Fruit fly (Drosophila melanogaster) whole organism, embryonic: ENCODE data around the gene Prp39.

Experiments used
- Antp ChIP-seq: fragments of 200-800 bp; sonication (Bioruptor generic); optimal IDR thresholded peaks from 3 replicates; lab custom pipeline; 2016; ENCODE audit warnings: missing biosample characterization, missing genetic modification characterization
- Blimp-1 ChIP-seq: fragments of 200-800 bp; sonication (Bioruptor generic); optimal IDR thresholded peaks from 3 replicates; lab custom pipeline; 2018; ENCODE audit warnings: missing biosample characterization, missing genetic modification characterization, mild to moderate bottlenecking, moderate library complexity, missing genetic modification reagents
- CG10147 ChIP-seq: fragments of 200-800 bp; sonication (Bioruptor generic); optimal IDR thresholded peaks from 2 replicates; lab custom pipeline; 2019; ENCODE audit warnings: missing biosample characterization, mild to moderate bottlenecking, missing genetic modification characterization, moderate library complexity
- CG10462 ChIP-seq: fragments of 200-800 bp; sonication (Bioruptor generic); optimal IDR thresholded peaks from 2 replicates; lab custom pipeline; 2016; ENCODE audit warnings: missing biosample characterization, missing genetic modification characterization
- CG10654 ChIP-seq: fragments of 200-800 bp; sonication (Bioruptor generic); optimal IDR thresholded peaks from 2 replicates; lab custom pipeline; 2016; ENCODE audit warnings: missing biosample characterization, missing genetic modification characterization
- CG11723 ChIP-seq: fragments of 200-800 bp; sonication (Bioruptor generic); optimal IDR thresholded peaks from 2 replicates; lab custom pipeline; 2017; ENCODE audit warnings: missing biosample characterization, mild to moderate bottlenecking, missing genetic modification characterization
- CG12155 ChIP-seq: fragments of 200-800 bp; sonication (Bioruptor generic); optimal IDR thresholded peaks from 3 replicates; lab custom pipeline; 2016; ENCODE audit warnings: missing biosample characterization, missing genetic modification characterization
- CG15073 ChIP-seq: fragments of 200-800 bp; sonication (Bioruptor generic); optimal IDR thresholded peaks from 2 replicates; lab custom pipeline; 2016; ENCODE audit warnings: missing biosample characterization, missing genetic modification characterization
- CG15696 ChIP-seq: fragments of 200-800 bp; sonication (Bioruptor generic); optimal IDR thresholded peaks from 2 replicates; lab custom pipeline; 2019; ENCODE audit warnings: missing biosample characterization, mild to moderate bottlenecking, missing genetic modification characterization, moderate library complexity
- CG4707 ChIP-seq: fragments of 200-800 bp; sonication (Bioruptor generic); optimal IDR thresholded peaks from 2 replicates; lab custom pipeline; 2018; ENCODE audit warnings: missing biosample characterization, mild to moderate bottlenecking, missing genetic modification characterization, moderate library complexity
- CG6813 ChIP-seq: fragments of 200-800 bp; sonication (Bioruptor generic); optimal IDR thresholded peaks from 2 replicates; lab custom pipeline; 2017; ENCODE audit warnings: missing biosample characterization, missing genetic modification characterization, mild to moderate bottlenecking, moderate library complexity, missing genetic modification reagents
- CG8359 ChIP-seq: fragments of 200-800 bp; sonication (Bioruptor generic); optimal IDR thresholded peaks from 2 replicates; lab custom pipeline; 2017; ENCODE audit warnings: missing biosample characterization, mild to moderate bottlenecking, missing genetic modification characterization, borderline replicate concordance
- CG9797 ChIP-seq: fragments of 200-800 bp; sonication (Bioruptor generic); optimal IDR thresholded peaks from 3 replicates; lab custom pipeline; 2018; ENCODE audit warnings: missing biosample characterization, mild to moderate bottlenecking, missing genetic modification characterization
- D ChIP-seq, 2 experiments: fragments of 200-800 bp in 1 of 2; fragments of >200 bp in 1 of 2; sonication (Bioruptor generic) in 1 of 2; optimal IDR thresholded peaks; 2 replicates in 1 of 2; 3 replicates in 1 of 2; lab custom pipeline; 2017; ENCODE audit warnings: mild to moderate bottlenecking in 1 of 2, missing biosample characterization in 1 of 2, missing genetic modification characterization in 1 of 2, missing genetic modification reagents in 1 of 2
- HLH54F ChIP-seq: fragments of 200-800 bp; sonication (Bioruptor generic); optimal IDR thresholded peaks from 3 replicates; lab custom pipeline; 2016; ENCODE audit warnings: missing biosample characterization, missing genetic modification characterization
- Hand ChIP-seq: fragments of 200-800 bp; sonication (Bioruptor generic); optimal IDR thresholded peaks from 2 replicates; lab custom pipeline; 2017; ENCODE audit warnings: mild to moderate bottlenecking, missing biosample characterization, missing genetic modification reagents, missing genetic modification characterization
- HmgD ChIP-seq: fragments of 200-800 bp; sonication (Bioruptor generic); optimal IDR thresholded peaks from 3 replicates; lab custom pipeline; 2016; ENCODE audit warnings: missing biosample characterization, missing genetic modification characterization
- HmgZ ChIP-seq: fragments of 200-800 bp; sonication (Bioruptor generic); optimal IDR thresholded peaks from 2 replicates; lab custom pipeline; 2018; ENCODE audit warnings: missing biosample characterization, mild to moderate bottlenecking, missing genetic modification characterization
- Kr ChIP-seq: fragments of 200-800 bp; sonication (Bioruptor generic); optimal IDR thresholded peaks from 2 replicates; lab custom pipeline; 2017; ENCODE audit warnings: missing biosample characterization, mild to moderate bottlenecking, missing genetic modification characterization
- MBD-R2 ChIP-seq: fragments of 200-800 bp; sonication (Bioruptor generic); IDR thresholded peaks from 2 replicates; pipeline ENCODE4 v1.3.6; 2022; ENCODE audit warnings: missing biosample characterization, missing genetic modification characterization
- MTF-1 ChIP-seq: fragments of 200-800 bp; sonication (Bioruptor generic); optimal IDR thresholded peaks from 2 replicates; lab custom pipeline; 2018; ENCODE audit warnings: missing biosample characterization, mild to moderate bottlenecking, missing genetic modification characterization, borderline replicate concordance
- Mes4 ChIP-seq: fragments of 200-800 bp; sonication (Bioruptor generic); optimal IDR thresholded peaks from 2 replicates; lab custom pipeline; 2016; ENCODE audit warnings: missing biosample characterization, missing genetic modification characterization
- NC2α ChIP-seq: fragments of 200-800 bp; sonication (Bioruptor generic); optimal IDR thresholded peaks from 2 replicates; lab custom pipeline; 2016; ENCODE audit warnings: missing biosample characterization, missing genetic modification characterization
- NK7.1 ChIP-seq: fragments of 200-800 bp; sonication (Bioruptor generic); optimal IDR thresholded peaks from 3 replicates; lab custom pipeline; 2016; ENCODE audit warnings: missing biosample characterization, missing genetic modification characterization
- Nf-YC ChIP-seq: fragments of 200-800 bp; optimal IDR thresholded peaks from 3 replicates; lab custom pipeline; 2019; ENCODE audit warnings: missing biosample characterization, mild to moderate bottlenecking, missing genetic modification characterization, moderate library complexity
- Optix ChIP-seq: fragments of 200-800 bp; sonication (Bioruptor generic); IDR thresholded peaks from 3 replicates; pipeline ENCODE4 v1.3.6; 2022; ENCODE audit warnings: missing biosample characterization, missing genetic modification characterization
- Ptx1 ChIP-seq: fragments of 200-800 bp; sonication (Bioruptor generic); IDR thresholded peaks from 2 replicates; pipeline ENCODE4 v1.3.6; 2022; ENCODE audit warnings: missing biosample characterization, missing genetic modification characterization
- Sry-β ChIP-seq: fragments of 200-800 bp; sonication (Bioruptor generic); optimal IDR thresholded peaks from 2 replicates; lab custom pipeline; 2018; ENCODE audit warnings: missing biosample characterization, mild to moderate bottlenecking, missing genetic modification characterization, moderate library complexity
- Taf1 ChIP-seq: fragments of 200-800 bp; sonication (Bioruptor generic); IDR thresholded peaks from 2 replicates; pipeline ENCODE4 v1.3.6; 2022; ENCODE audit warnings: missing biosample characterization, missing genetic modification characterization
- Trl ChIP-seq, 3 experiments: fragments of >200 bp in 2 of 3; fragments of 200-800 bp in 1 of 3; sonication (Bioruptor generic) in 1 of 3; optimal IDR thresholded peaks; 2 replicates in 1 of 3; 3 replicates in 2 of 3; lab custom pipeline; 2016 to 2017; ENCODE audit warnings: missing biosample characterization in 1 of 3, missing genetic modification characterization in 1 of 3
- ab ChIP-seq: fragments of 200-800 bp; sonication (Bioruptor generic); optimal IDR thresholded peaks from 2 replicates; lab custom pipeline; 2016; ENCODE audit warnings: missing biosample characterization, missing genetic modification characterization
- ap ChIP-seq: fragments of 200-800 bp; sonication (Bioruptor generic); IDR thresholded peaks from 2 replicates; pipeline ENCODE4 v1.3.6; 2022; ENCODE audit warnings: missing biosample characterization, missing genetic modification characterization
- bcd ChIP-seq: fragments of 200-800 bp; sonication (Bioruptor generic); optimal IDR thresholded peaks from 2 replicates; lab custom pipeline; 2017; ENCODE audit warnings: missing biosample characterization, mild to moderate bottlenecking, missing genetic modification characterization
- btn ChIP-seq: fragments of 200-800 bp; sonication (Bioruptor generic); optimal IDR thresholded peaks from 2 replicates; lab custom pipeline; 2016; ENCODE audit warnings: missing biosample characterization, missing genetic modification characterization
- danr ChIP-seq: fragments of 200-800 bp; sonication (Bioruptor generic); IDR thresholded peaks from 2 replicates; pipeline ENCODE4 v1.3.6; 2022; ENCODE audit warnings: missing biosample characterization, missing genetic modification characterization
- disco-r ChIP-seq: fragments of 200-800 bp; sonication (Bioruptor generic); optimal IDR thresholded peaks from 2 replicates; lab custom pipeline; 2016; ENCODE audit warnings: missing biosample characterization, missing genetic modification characterization
- eyg ChIP-seq: fragments of 200-800 bp; sonication (Bioruptor generic); optimal IDR thresholded peaks from 3 replicates; lab custom pipeline; 2016; ENCODE audit warnings: missing biosample characterization, missing genetic modification characterization
- fd96Cb ChIP-seq: fragments of 200-800 bp; sonication (Bioruptor generic); optimal IDR thresholded peaks from 2 replicates; lab custom pipeline; 2018; ENCODE audit warnings: missing biosample characterization, mild to moderate bottlenecking, missing genetic modification characterization, moderate library complexity
- gce ChIP-seq: fragments of 200-800 bp; sonication (Bioruptor generic); IDR thresholded peaks from 3 replicates; pipeline ENCODE4 v1.3.6; 2022; ENCODE audit warnings: missing biosample characterization, missing genetic modification characterization
- gfzf ChIP-seq: fragments of 200-800 bp; sonication (Bioruptor generic); optimal IDR thresholded peaks from 2 replicates; lab custom pipeline; 2016; ENCODE audit warnings: missing biosample characterization, mild to moderate bottlenecking, missing genetic modification characterization, moderate library complexity
- insv ChIP-seq, 2 experiments: fragments of 200-800 bp; sonication (Bioruptor generic); optimal IDR thresholded peaks; 3 replicates each; lab custom pipeline; 2016 to 2018; ENCODE audit warnings: missing biosample characterization in 2 of 2, missing genetic modification characterization in 2 of 2
- phol ChIP-seq: fragments of 200-800 bp; sonication (Bioruptor generic); optimal IDR thresholded peaks from 3 replicates; lab custom pipeline; 2018; ENCODE audit warnings: missing biosample characterization, mild to moderate bottlenecking, missing genetic modification characterization, moderate library complexity
- run ChIP-seq: fragments of 200-800 bp; sonication (Bioruptor generic); optimal IDR thresholded peaks from 3 replicates; lab custom pipeline; 2018; ENCODE audit warnings: missing biosample characterization, mild to moderate bottlenecking, missing genetic modification characterization
- schlank ChIP-seq: fragments of 200-800 bp; sonication (Bioruptor generic); optimal IDR thresholded peaks from 2 replicates; lab custom pipeline; 2018; ENCODE audit warnings: missing biosample characterization, mild to moderate bottlenecking, missing genetic modification characterization
- sens ChIP-seq: fragments of 200-800 bp; sonication (Bioruptor generic); peaks from one replicate; lab custom pipeline; 2016; ENCODE audit warnings: missing biosample characterization, missing genetic modification characterization
- sna ChIP-seq: fragments of 200-800 bp; sonication (Bioruptor generic); IDR thresholded peaks from 2 replicates; pipeline ENCODE4 v1.3.6; 2022; ENCODE audit warnings: missing biosample characterization, missing genetic modification characterization; ENCODE audit not compliant: partially characterized antibody
- sob ChIP-seq: fragments of 200-800 bp; sonication (Bioruptor generic); IDR thresholded peaks from 2 replicates; pipeline ENCODE4 v1.3.6; 2022; ENCODE audit warnings: missing biosample characterization, missing genetic modification characterization
- stc ChIP-seq: fragments of 200-800 bp; sonication (Bioruptor generic); IDR thresholded peaks from 2 replicates; pipeline ENCODE4 v1.3.6; 2022; ENCODE audit warnings: missing biosample characterization, missing genetic modification characterization
- unc-4 ChIP-seq: fragments of 200-800 bp; sonication (Bioruptor generic); IDR thresholded peaks from 2 replicates; pipeline ENCODE4 v1.3.6; 2022; ENCODE audit warnings: missing biosample characterization, missing genetic modification characterization; ENCODE audit not compliant: partially characterized antibody

The Prp39 gene

dm6 chr3R:28810942-28811676 is 793 bp upstream of the Prp39 start, which contains the start of gene wdn (continued):
- no peak for TF ChIP-seq CG15696
- no peak for TF ChIP-seq HLH54F (GFP tag; lab: Kevin White, UChicago)
- TF ChIP-seq insv (GFP tag; optimal IDR thresholded peaks at IDR 0.05; lab: Kevin White, UChicago) = no peak
- no peak for TF ChIP-seq Optix
- no peak for TF ChIP-seq CG9797 (GFP tag; lab: Kevin White, UChicago)
- TF ChIP-seq Mes4 (GFP tag; lab: Kevin White, UChicago) = no peak
- no peak for TF ChIP-seq fd96Cb (tag; lab: Kevin White, UChicago)
- TF ChIP-seq Ptx1 (GFP tag; lab: Robert Waterston, UW) = no peak
- no peak for TF ChIP-seq Antp (GFP tag; lab: Kevin White, UChicago)
- TF ChIP-seq CG8359 (GFP tag; lab: Kevin White, UChicago) = no peak
- TF ChIP-seq eyg (GFP tag; lab: Kevin White, UChicago) = no peak
- TF ChIP-seq Hand (GFP tag; lab: Kevin White, UChicago) = no peak
- no peak for TF ChIP-seq Kr (GFP tag; lab: Kevin White, UChicago)
- TF ChIP-seq NK7.1 (GFP tag; lab: Kevin White, UChicago) = no peak
- TF ChIP-seq ap (GFP tag; lab: Robert Waterston, UW) = no peak
- TF ChIP-seq Taf1 (GFP tag; lab: Robert Waterston, UW) = no peak
- no peak for TF ChIP-seq stc (GFP tag; lab: Robert Waterston, UW)
- no peak for TF ChIP-seq sna (GFP tag; lab: Robert Waterston, UW)
- no peak for TF ChIP-seq CG15073 (GFP tag; lab: Kevin White, UChicago)
- no peak for TF ChIP-seq MTF-1
- peak; percentile 1 for TF ChIP-seq HmgZ
- no peak for TF ChIP-seq gfzf (GFP tag; lab: Kevin White, UChicago)
- no peak for TF ChIP-seq CG4707 (GFP tag; lab: Kevin White, UChicago)
- TF ChIP-seq CG12155 = no peak
- TF ChIP-seq Blimp-1 (GFP tag; lab: Kevin White, UChicago) = no peak
- peak; percentile 48 for TF ChIP-seq sens (GFP tag; lab: Kevin White, UChicago)
- no peak for TF ChIP-seq HmgD (GFP tag; lab: Kevin White, UChicago)
- no peak for TF ChIP-seq Trl (optimal IDR thresholded peaks at IDR 0.05; lab: Kevin White, UChicago)
- TF ChIP-seq Trl (GFP tag; optimal IDR thresholded peaks at IDR 0.05; lab: Kevin White, UChicago) = no peak
- TF ChIP-seq CG10654 = no peak
- TF ChIP-seq unc-4 = no peak
- no peak for TF ChIP-seq CG11723 (GFP tag; lab: Kevin White, UChicago)
- no peak for TF ChIP-seq danr (GFP tag; lab: Robert Waterston, UW)
- TF ChIP-seq bcd (GFP tag; lab: Kevin White, UChicago) = no peak
- no peak for TF ChIP-seq D (optimal IDR thresholded peaks at IDR 0.05; lab: Kevin White, UChicago)
- no peak for TF ChIP-seq D (GFP tag; optimal IDR thresholded peaks at IDR 0.05; lab: Kevin White, UChicago)
- TF ChIP-seq MBD-R2 (GFP tag; lab: Robert Waterston, UW) = peak; percentile 40; the same call in 1 of the 2 replicates
- peak; percentile 93 for TF ChIP-seq Sry-β (GFP tag; lab: Kevin White, UChicago)
- peak; percentile 6 for TF ChIP-seq CG10147 (GFP tag; lab: Kevin White, UChicago)
- TF ChIP-seq schlank = no peak
- no peak for TF ChIP-seq gce (GFP tag; lab: Robert Waterston, UW)
- no peak for TF ChIP-seq run (tag; lab: Kevin White, UChicago)
- TF ChIP-seq disco-r (GFP tag; lab: Kevin White, UChicago) = no peak
- TF ChIP-seq btn (GFP tag; lab: Kevin White, UChicago) = no peak
- peak; percentile 100 for TF ChIP-seq phol
- no peak for TF ChIP-seq Nf-YC
- TF ChIP-seq ab (GFP tag; lab: Kevin White, UChicago) = no peak
- no peak for TF ChIP-seq CG6813
- TF ChIP-seq sob (GFP tag; lab: Robert Waterston, UW) = no peak
- no peak for TF ChIP-seq CG10462 (GFP tag; lab: Kevin White, UChicago)
- TF ChIP-seq NC2α (GFP tag; lab: Kevin White, UChicago) = no peak
